Worm (Caenorhabditis elegans): ENCODE results near the gene C32B5.13.
"Not testable (repeated sequence)": the region's sequence is repeated elsewhere in the genome, so short reads cannot be mapped to it uniquely, and the experiment has no call there.

- TF ChIP-seq pha-4 (GFP tag; IDR thresholded peaks at IDR 0.05); pha-4 (tag; optimal IDR thresholded peaks at IDR 0.05); lin-15B (tag; optimal IDR thresholded peaks at IDR 0.05); mep-1 (tag; optimal IDR thresholded peaks at IDR 0.05); lin-13 (GFP tag; optimal IDR thresholded peaks at IDR 0.05): not testable (repeated sequence)
Measured at ce11 chrII:966962-967361, 5.1 kb upstream of the C32B5.13 start, which contains the start of gene fbxc-18.

Data from whole organism, L4 larva.